Worm (Caenorhabditis elegans): ENCODE results near the gene srh-105.
A peak's percentile ranks its signal among the peaks of the same experiment; 100 is the strongest.

The srh-105 gene

ce11 chrII:475890-476420 lies 33.2 kb downstream of the srh-105 start, which contains the start of gene nsun-1:
TSS of gene nsun-1 (minus strand) at chrII:475940.
- TF ChIP-seq nhr-23 (tag; optimal IDR thresholded peaks at IDR 0.05), result peak; percentile 24
- TF ChIP-seq nhr-25 (tag; optimal IDR thresholded peaks at IDR 0.05), result peak; percentile 31
- no peak for TF ChIP-seq nhr-12 (tag; optimal IDR thresholded peaks at IDR 0.05)
- TF ChIP-seq egl-5 (tag; optimal IDR thresholded peaks at IDR 0.05), result peak; percentile 28
- peak; percentile 12 for TF ChIP-seq elt-2 (tag; optimal IDR thresholded peaks at IDR 0.05)
- no peak for TF ChIP-seq snpc-4 (tag; optimal IDR thresholded peaks at IDR 0.05)
- no peak for TF ChIP-seq tbx-2 (tag; optimal IDR thresholded peaks at IDR 0.05)
- TF ChIP-seq nhr-11 (tag; optimal IDR thresholded peaks at IDR 0.05), result no peak
- peak; percentile 64 for TF ChIP-seq nfya-1 (tag; optimal IDR thresholded peaks at IDR 0.05; ENCODE audit: insufficient read depth)
- TF ChIP-seq lin-15B (tag; optimal IDR thresholded peaks at IDR 0.05), result peak; percentile 88
- no peak for TF ChIP-seq fos-1 (tag; optimal IDR thresholded peaks at IDR 0.05)
- no peak for TF ChIP-seq aly-2 (tag; optimal IDR thresholded peaks at IDR 0.05)
- peak; percentile 43 for TF ChIP-seq pha-4 (tag; optimal IDR thresholded peaks at IDR 0.05)
- no peak for TF ChIP-seq pqm-1 (tag; optimal IDR thresholded peaks at IDR 0.05)
- TF ChIP-seq lin-39 (tag; optimal IDR thresholded peaks at IDR 0.05), result peak; percentile 31
- TF ChIP-seq nhr-237 (tag; optimal IDR thresholded peaks at IDR 0.05), result no peak
- no peak for TF ChIP-seq unc-39 (tag; optimal IDR thresholded peaks at IDR 0.05)
- no peak for TF ChIP-seq eor-1 (tag; optimal IDR thresholded peaks at IDR 0.05)
- peak; percentile 19 for TF ChIP-seq skn-1 (tag; optimal IDR thresholded peaks at IDR 0.05)
- peak; percentile 33 for TF ChIP-seq ceh-28 (tag; optimal IDR thresholded peaks at IDR 0.05)
- peak; percentile 21 for TF ChIP-seq hmg-11 (tag; optimal IDR thresholded peaks at IDR 0.05)
- TF ChIP-seq fkh-10 (GFP tag; optimal IDR thresholded peaks at IDR 0.05), result no peak

- TF ChIP-seq lin-15B (tag; optimal IDR thresholded peaks at IDR 0.05) (no peak), egl-5 (tag; optimal IDR thresholded peaks at IDR 0.05) (no peak), elt-3 (tag; optimal IDR thresholded peaks at IDR 0.05) (no peak), nhr-237 (tag; optimal IDR thresholded peaks at IDR 0.05) (no peak), nhr-76 (tag; optimal IDR thresholded peaks at IDR 0.05) (no peak), unc-62 (GFP tag; optimal IDR thresholded peaks at IDR 0.05) (no peak), ama-1 (optimal IDR thresholded peaks at IDR 0.05) (no peak), ceh-9 (tag; optimal IDR thresholded peaks at IDR 0.05) (no peak), fkh-2 (tag; optimal IDR thresholded peaks at IDR 0.05) (no peak), lsy-12 (tag; optimal IDR thresholded peaks at IDR 0.05) (no peak), daf-12 (tag; optimal IDR thresholded peaks at IDR 0.05) (no peak), nhr-12 (tag; optimal IDR thresholded peaks at IDR 0.05) (no peak), ceh-82 (tag; optimal IDR thresholded peaks at IDR 0.05) (no peak), ceh-28 (tag; optimal IDR thresholded peaks at IDR 0.05) (no peak)
Measured at ce11 chrII:475312-475711, 33.8 kb downstream of the srh-105 start.

DNA sequence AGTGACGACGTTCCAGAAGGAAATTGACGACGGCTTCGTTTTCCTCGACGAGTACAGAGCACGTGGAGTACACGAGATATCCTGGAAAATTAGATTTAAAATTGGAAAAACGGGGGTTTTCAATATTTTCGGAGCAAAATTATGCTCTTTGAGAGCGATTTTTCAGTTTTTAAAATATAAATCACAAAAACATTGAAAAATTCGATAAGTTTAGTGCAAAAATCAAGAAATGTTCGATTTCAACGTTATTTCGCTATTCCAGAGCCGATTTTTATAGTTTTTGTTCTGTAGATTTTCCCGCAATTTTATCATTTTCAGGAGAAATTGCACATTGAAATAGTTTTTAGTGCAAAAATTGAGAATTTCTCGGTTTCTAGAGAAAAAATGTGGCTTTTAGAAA lies 35.9 kb downstream of the srh-105 start, which contains the start of gene W07E6.5:
Gene W07E6.5, plus strand, starts transcription at position 301 of the 400 bp plus-strand sequence.
- TF ChIP-seq ceh-28 (tag; optimal IDR thresholded peaks at IDR 0.05) (no peak), lsy-12 (tag; optimal IDR thresholded peaks at IDR 0.05) (no peak), hmg-11 (tag; optimal IDR thresholded peaks at IDR 0.05) (no peak), skn-1 (tag; optimal IDR thresholded peaks at IDR 0.05) (no peak)

ce11 chrII:470375-470774 lies 38.8 kb downstream of the srh-105 start, which contains the start of gene tomm-22:
TSS of gene tomm-22 (minus strand) at chrII:470475.
- TF ChIP-seq unc-39 (tag; optimal IDR thresholded peaks at IDR 0.05) (no peak), skn-1 (tag; optimal IDR thresholded peaks at IDR 0.05) (no peak), jun-1 (tag; optimal IDR thresholded peaks at IDR 0.05) (no peak), pha-4 (tag; optimal IDR thresholded peaks at IDR 0.05) (no peak), ceh-9 (tag; optimal IDR thresholded peaks at IDR 0.05) (no peak), egl-27 (tag; optimal IDR thresholded peaks at IDR 0.05) (no peak), mml-1 (tag; optimal IDR thresholded peaks at IDR 0.05) (no peak), daf-12 (tag; optimal IDR thresholded peaks at IDR 0.05) (no peak), lsy-12 (tag; optimal IDR thresholded peaks at IDR 0.05) (no peak), nhr-12 (tag; optimal IDR thresholded peaks at IDR 0.05) (no peak), R02D3.7 (tag; optimal IDR thresholded peaks at IDR 0.05) (no peak), aly-2 (tag; optimal IDR thresholded peaks at IDR 0.05) (no peak), unc-62 (GFP tag; optimal IDR thresholded peaks at IDR 0.05) (no peak), nhr-11 (tag; optimal IDR thresholded peaks at IDR 0.05) (no peak), ceh-16 (tag; optimal IDR thresholded peaks at IDR 0.05) (no peak), nhr-76 (tag; optimal IDR thresholded peaks at IDR 0.05) (no peak), nhr-25 (tag; optimal IDR thresholded peaks at IDR 0.05) (no peak), lin-15B (tag; optimal IDR thresholded peaks at IDR 0.05) (no peak), elt-3 (tag; optimal IDR thresholded peaks at IDR 0.05) (no peak)

All from whole organism, L3 larva.